Worm (Caenorhabditis elegans) whole organism, late embryonic: Measurements from ENCODE around the gene T28D9.16.

Experiments used
- C38D4.7 ChIP-seq: fragments of 200-800 bp; sonication (Bioruptor generic); optimal IDR thresholded peaks from 2 replicates; lab custom pipeline; 2018; ENCODE audit warnings: mild to moderate bottlenecking, missing genetic modification characterization, moderate library complexity, missing compliant biosample characterization
- F13H6.1 ChIP-seq: sonication (generic microtip); optimal IDR thresholded peaks from 2 replicates; lab custom pipeline; 2016; ENCODE audit warnings: missing genetic modification characterization, missing compliant biosample characterization
- K09A11.1 ChIP-seq: sonication (generic microtip); optimal IDR thresholded peaks from 2 replicates; lab custom pipeline; 2017; ENCODE audit warnings: antibody characterized with exemption, mild to moderate bottlenecking, missing genetic modification characterization, missing compliant biosample characterization; ENCODE audit not compliant: insufficient read depth
- hlh-30 ChIP-seq: sonication (generic microtip); optimal IDR thresholded peaks from 2 replicates; lab custom pipeline; 2017; ENCODE audit warnings: antibody characterized with exemption, missing genetic modification characterization, missing compliant biosample characterization; ENCODE audit not compliant: insufficient read depth
- lim-6 ChIP-seq: sonication (generic microtip); optimal IDR thresholded peaks from 2 replicates; lab custom pipeline; 2016; ENCODE audit warnings: missing genetic modification characterization, missing compliant biosample characterization
- nhr-11 ChIP-seq: fragments of 150-350 bp; optimal IDR thresholded peaks from 2 replicates; lab custom pipeline; 2014; ENCODE audit warnings: missing biosample characterization, missing genetic modification characterization
- pat-9 ChIP-seq: fragments of 200-800 bp; sonication (Bioruptor generic); optimal IDR thresholded peaks from 2 replicates; lab custom pipeline; 2018; ENCODE audit warnings: mild to moderate bottlenecking, missing genetic modification characterization, moderate library complexity, missing compliant biosample characterization
- unc-86 ChIP-seq: sonication (generic microtip); optimal IDR thresholded peaks from 2 replicates; lab custom pipeline; 2016; ENCODE audit warnings: missing genetic modification characterization, missing compliant biosample characterization

ce11 chrII:6484876-6485526 lies 9.5 kb downstream of the T28D9.16 start, which contains the start of the genes lido-16 and plpp-1.2:
- no peak for TF ChIP-seq F13H6.1 (tag; lab: Kevin White, UChicago)
- no peak for TF ChIP-seq unc-86 (tag; lab: Kevin White, UChicago)
- TF ChIP-seq K09A11.1 (tag; lab: Kevin White, UChicago) = no peak
- no peak for TF ChIP-seq hlh-30
- no peak for TF ChIP-seq lim-6 (tag; lab: Kevin White, UChicago)
- TF ChIP-seq C38D4.7 (GFP tag; lab: Kevin White, UChicago) = no peak
- no peak for TF ChIP-seq nhr-11 (tag; lab: Kevin White, UChicago)
- TF ChIP-seq pat-9 (tag; lab: Kevin White, UChicago) = no peak
